Fruit fly (Drosophila melanogaster) whole organism, embryonic: ENCODE measurements around the gene wuho.

ENCODE experiments used
- BEAF-32 ChIP-seq: fragments of 200-800 bp; sonication (Bioruptor generic); optimal IDR thresholded peaks from 3 replicates; lab custom pipeline; 2017; ENCODE audit warnings: missing biosample characterization, missing genetic modification characterization, mild to moderate bottlenecking, moderate library complexity, missing genetic modification reagents
- CG11093 ChIP-seq: fragments of 200-800 bp; sonication (Bioruptor generic); IDR thresholded peaks from 3 replicates; pipeline ENCODE4 v1.3.6; 2022; ENCODE audit warnings: missing biosample characterization, missing genetic modification characterization
- CG11696 ChIP-seq: fragments of 200-800 bp; sonication (Bioruptor generic); IDR thresholded peaks from 2 replicates; pipeline ENCODE4 v1.3.6; 2022; ENCODE audit warnings: missing biosample characterization, missing genetic modification characterization
- CG12942 ChIP-seq: fragments of 200-800 bp; sonication (Bioruptor generic); optimal IDR thresholded peaks from 3 replicates; lab custom pipeline; 2016; ENCODE audit warnings: missing biosample characterization, missing genetic modification characterization
- CG15479 ChIP-seq: fragments of 200-800 bp; sonication (Bioruptor generic); optimal IDR thresholded peaks from 3 replicates; lab custom pipeline; 2019; ENCODE audit warnings: missing biosample characterization, mild to moderate bottlenecking, missing genetic modification characterization, moderate library complexity
- CG17385 ChIP-seq: fragments of 200-800 bp; sonication (Bioruptor generic); optimal IDR thresholded peaks from 3 replicates; lab custom pipeline; 2018; ENCODE audit warnings: missing biosample characterization, mild to moderate bottlenecking, missing genetic modification characterization
- CG17912 ChIP-seq: fragments of 200-800 bp; sonication (Bioruptor generic); optimal IDR thresholded peaks from 2 replicates; lab custom pipeline; 2018; ENCODE audit warnings: missing biosample characterization, mild to moderate bottlenecking, missing genetic modification characterization
- CG2120 ChIP-seq: fragments of 200-800 bp; sonication (Bioruptor generic); optimal IDR thresholded peaks from 3 replicates; lab custom pipeline; 2016; ENCODE audit warnings: missing biosample characterization, missing genetic modification characterization
- CG32767 ChIP-seq: fragments of 200-800 bp; sonication (Bioruptor generic); IDR thresholded peaks from 2 replicates; pipeline ENCODE4 v1.3.6; 2022; ENCODE audit warnings: missing biosample characterization, missing genetic modification characterization
- CG34422 ChIP-seq: fragments of 200-800 bp; sonication (Bioruptor generic); IDR thresholded peaks from 3 replicates; pipeline ENCODE4 v1.3.6; 2022; ENCODE audit warnings: missing biosample characterization, missing genetic modification characterization
- CG4282 ChIP-seq: fragments of 200-800 bp; sonication (Bioruptor generic); optimal IDR thresholded peaks from 2 replicates; lab custom pipeline; 2016; ENCODE audit warnings: missing biosample characterization, missing genetic modification characterization
- CG4360 ChIP-seq: fragments of 200-800 bp; sonication (Bioruptor generic); IDR thresholded peaks from 2 replicates; pipeline ENCODE4 v1.3.6; 2022; ENCODE audit warnings: missing biosample characterization, missing genetic modification characterization
- CG9932 ChIP-seq: fragments of 200-800 bp; sonication (Bioruptor generic); IDR thresholded peaks from 2 replicates; pipeline ENCODE4 v1.3.6; 2022; ENCODE audit warnings: missing biosample characterization, missing genetic modification characterization
- CHES-1-like ChIP-seq: fragments of 200-800 bp; sonication (Bioruptor generic); optimal IDR thresholded peaks from 2 replicates; lab custom pipeline; 2016; ENCODE audit warnings: missing biosample characterization, missing genetic modification characterization
- CrebB ChIP-seq: fragments of 200-800 bp; sonication (Bioruptor generic); optimal IDR thresholded peaks from 3 replicates; lab custom pipeline; 2018; ENCODE audit warnings: missing biosample characterization, mild to moderate bottlenecking, missing genetic modification characterization
- Dp ChIP-seq: fragments of 200-800 bp; sonication (Bioruptor generic); optimal IDR thresholded peaks from 2 replicates; lab custom pipeline; 2018; ENCODE audit warnings: missing biosample characterization, mild to moderate bottlenecking, missing genetic modification characterization, moderate library complexity
- Hr39 ChIP-seq: fragments of >200 bp; optimal IDR thresholded peaks from 2 replicates; lab custom pipeline; 2017
- MESR4 ChIP-seq: fragments of 200-800 bp; sonication (Bioruptor generic); optimal IDR thresholded peaks from 2 replicates; lab custom pipeline; 2018; ENCODE audit warnings: missing biosample characterization, mild to moderate bottlenecking, missing genetic modification characterization, moderate library complexity
- Vsx1 ChIP-seq: fragments of 200-800 bp; sonication (Bioruptor generic); optimal IDR thresholded peaks from 2 replicates; lab custom pipeline; 2017; ENCODE audit warnings: missing biosample characterization, mild to moderate bottlenecking, missing genetic modification characterization, missing genetic modification reagents
- YL-1 ChIP-seq: fragments of 200-800 bp; sonication (Bioruptor generic); optimal IDR thresholded peaks from 3 replicates; lab custom pipeline; 2017; ENCODE audit warnings: missing biosample characterization, mild to moderate bottlenecking, missing genetic modification characterization
- amos ChIP-seq: fragments of 200-800 bp; sonication (Bioruptor generic); IDR thresholded peaks from 2 replicates; pipeline ENCODE4 v1.3.6; 2022; ENCODE audit warnings: missing biosample characterization, missing genetic modification characterization; ENCODE audit not compliant: partially characterized antibody
- bigmax ChIP-seq: fragments of 200-800 bp; sonication (Bioruptor generic); optimal IDR thresholded peaks from 2 replicates; lab custom pipeline; 2018; ENCODE audit warnings: missing biosample characterization, mild to moderate bottlenecking, missing genetic modification characterization
- cg ChIP-seq: fragments of 200-800 bp; sonication (Bioruptor generic); optimal IDR thresholded peaks from 3 replicates; lab custom pipeline; 2019; ENCODE audit warnings: missing biosample characterization, mild to moderate bottlenecking, missing genetic modification characterization, moderate library complexity
- chinmo ChIP-seq: fragments of 200-800 bp; sonication (Bioruptor generic); IDR thresholded peaks from 4 replicates; pipeline ENCODE4 v1.3.6; 2022; ENCODE audit warnings: missing biosample characterization, missing genetic modification characterization; ENCODE audit not compliant: partially characterized antibody
- corto ChIP-seq: fragments of 200-800 bp; sonication (Bioruptor generic); optimal IDR thresholded peaks from 2 replicates; lab custom pipeline; 2016; ENCODE audit warnings: missing biosample characterization, mild to moderate bottlenecking, missing genetic modification characterization, moderate library complexity
- crol ChIP-seq: fragments of 200-800 bp; sonication (Bioruptor generic); IDR thresholded peaks from 2 replicates; pipeline ENCODE4 v1.3.6; 2022; ENCODE audit warnings: missing biosample characterization, missing genetic modification characterization
- crp ChIP-seq, 2 experiments: fragments of 200-800 bp; sonication (Bioruptor generic); optimal IDR thresholded peaks; 2 replicates in 1 of 2; 3 replicates in 1 of 2; lab custom pipeline; 2017; ENCODE audit warnings: missing biosample characterization in 2 of 2, missing genetic modification characterization in 2 of 2, mild to moderate bottlenecking in 1 of 2, moderate library complexity in 1 of 2
- dmrt99B ChIP-seq: fragments of 200-800 bp; sonication (Bioruptor generic); optimal IDR thresholded peaks from 2 replicates; lab custom pipeline; 2018; ENCODE audit warnings: missing biosample characterization, mild to moderate bottlenecking, missing genetic modification characterization, moderate library complexity
- ems ChIP-seq: fragments of 200-800 bp; sonication (Bioruptor generic); optimal IDR thresholded peaks from 3 replicates; lab custom pipeline; 2016; ENCODE audit warnings: missing biosample characterization, missing genetic modification characterization
- grau ChIP-seq: fragments of 200-800 bp; optimal IDR thresholded peaks from 3 replicates; lab custom pipeline; 2019; ENCODE audit warnings: missing biosample characterization, mild to moderate bottlenecking, missing genetic modification characterization, moderate library complexity
- kah ChIP-seq: fragments of 200-800 bp; sonication (Bioruptor generic); optimal IDR thresholded peaks from 2 replicates; lab custom pipeline; 2018; ENCODE audit warnings: missing biosample characterization, mild to moderate bottlenecking, missing genetic modification characterization
- lbe ChIP-seq: fragments of 200-800 bp; sonication (Bioruptor generic); optimal IDR thresholded peaks from 2 replicates; lab custom pipeline; 2016; ENCODE audit warnings: missing biosample characterization, mild to moderate bottlenecking, missing genetic modification characterization
- nerfin-1 ChIP-seq: fragments of 200-800 bp; sonication (Bioruptor generic); optimal IDR thresholded peaks from 3 replicates; lab custom pipeline; 2019; ENCODE audit warnings: missing biosample characterization, mild to moderate bottlenecking, missing genetic modification characterization, moderate library complexity
- otp ChIP-seq: fragments of 200-800 bp; sonication (Bioruptor generic); IDR thresholded peaks from 3 replicates; pipeline ENCODE4, ENCODE4 v1.3.6; 2022; ENCODE audit warnings: missing biosample characterization, missing genetic modification characterization
- prd ChIP-seq, 3 experiments: fragments of >200 bp in 2 of 3; fragments of 200-800 bp in 1 of 3; sonication (Bioruptor generic) in 1 of 3; optimal IDR thresholded peaks in 2 of 3; IDR thresholded peaks in 1 of 3; 2 replicates in 2 of 3; 3 replicates in 1 of 3; pipeline versions ENCODE4 v1.3.6 to Lab custom; 2017 to 2022; ENCODE audit warnings: missing biosample characterization in 1 of 3, missing genetic modification characterization in 1 of 3
- pum ChIP-seq: fragments of 200-800 bp; sonication (Bioruptor generic); optimal IDR thresholded peaks from 2 replicates; lab custom pipeline; 2016; ENCODE audit warnings: missing biosample characterization, missing genetic modification characterization
- sens ChIP-seq: fragments of 200-800 bp; sonication (Bioruptor generic); peaks from one replicate; lab custom pipeline; 2016; ENCODE audit warnings: missing biosample characterization, missing genetic modification characterization
- sna ChIP-seq: fragments of 200-800 bp; sonication (Bioruptor generic); IDR thresholded peaks from 2 replicates; pipeline ENCODE4 v1.3.6; 2022; ENCODE audit warnings: missing biosample characterization, missing genetic modification characterization; ENCODE audit not compliant: partially characterized antibody
- tgo ChIP-seq: fragments of 200-800 bp; sonication (Bioruptor generic); IDR thresholded peaks from 3 replicates; pipeline ENCODE4 v1.3.6; 2022; ENCODE audit warnings: missing biosample characterization, missing genetic modification characterization
- tll ChIP-seq, 2 experiments: fragments of 200-800 bp in 1 of 2; fragments of >200 bp in 1 of 2; sonication (Bioruptor generic) in 1 of 2; optimal IDR thresholded peaks; 2 replicates each; lab custom pipeline; 2017 to 2019; ENCODE audit warnings: missing biosample characterization in 2 of 2, missing genetic modification characterization in 2 of 2, mild to moderate bottlenecking in 1 of 2, moderate library complexity in 1 of 2
- trem ChIP-seq: fragments of 200-800 bp; optimal IDR thresholded peaks from 3 replicates; lab custom pipeline; 2019; ENCODE audit warnings: missing biosample characterization, mild to moderate bottlenecking, missing genetic modification characterization, moderate library complexity
- trh ChIP-seq: fragments of 200-800 bp; sonication (Bioruptor generic); optimal IDR thresholded peaks from 2 replicates; lab custom pipeline; 2016; ENCODE audit warnings: missing biosample characterization, missing genetic modification characterization
- unpg ChIP-seq: fragments of 200-800 bp; sonication (Bioruptor generic); optimal IDR thresholded peaks from 3 replicates; lab custom pipeline; 2018; ENCODE audit warnings: missing biosample characterization, mild to moderate bottlenecking, missing genetic modification characterization, moderate library complexity
- wor ChIP-seq: fragments of 200-800 bp; sonication (Bioruptor generic); IDR thresholded peaks from 2 replicates; pipeline ENCODE4 v1.3.6; 2022; ENCODE audit warnings: missing biosample characterization, missing genetic modification characterization
- zfh2 ChIP-seq: fragments of 200-800 bp; sonication (Bioruptor generic); optimal IDR thresholded peaks from 2 replicates; lab custom pipeline; 2016; ENCODE audit warnings: missing biosample characterization, missing genetic modification characterization

wuho gene

dm6 chrX:6267187-6267711, 20.7 kb upstream of the wuho start, which contains the start of gene schlank (continued):
- peak; percentile 11; the same call in 1 of the 2 replicates for TF ChIP-seq amos (GFP tag; lab: Robert Waterston, UW)
- peak; percentile 99 for TF ChIP-seq grau
- TF ChIP-seq wor, result no peak
- TF ChIP-seq, all 482 proteins: peak for 230

dm6 chrX:6267745-6268582, 19.9 kb upstream of the wuho start, which contains the start of gene Spt6:
Gene Spt6 (plus strand): TSS chrX:6267797.
- TF ChIP-seq nerfin-1 (tag; lab: Kevin White, UChicago), result peak; percentile 51
- TF ChIP-seq CG4360, result peak; percentile 78
- peak; percentile 70 for TF ChIP-seq YL-1 (GFP tag; lab: Kevin White, UChicago)
- TF ChIP-seq corto (GFP tag; lab: Kevin White, UChicago), result peak; percentile 12
- peak; percentile 69 for TF ChIP-seq crol (GFP tag; lab: Robert Waterston, UW)
- TF ChIP-seq CG17385 (GFP tag; lab: Kevin White, UChicago), result peak; percentile 96
- 0 out of 3 replicates have a peak, but pooled peaks have one; percentile 4 for TF ChIP-seq CG11093 (GFP tag; lab: Robert Waterston, UW)
- no peak for TF ChIP-seq CrebB (tag; lab: Kevin White, UChicago)
- peak; percentile 67 for TF ChIP-seq CG15479 (GFP tag; lab: Kevin White, UChicago)
- TF ChIP-seq CG17912, result no peak
- 0 out of 2 replicates have a peak, but pooled peaks have one; percentile 21 for TF ChIP-seq sna
- peak; percentile 59 for TF ChIP-seq cg (GFP tag; lab: Kevin White, UChicago)
- TF ChIP-seq bigmax (GFP tag; lab: Kevin White, UChicago), result peak; percentile 95
- no peak for TF ChIP-seq tgo (GFP tag; lab: Robert Waterston, UW)
- TF ChIP-seq chinmo (GFP tag; lab: Robert Waterston, UW), result 0 out of 4 replicates have a peak, but pooled peaks have one; percentile 68
- TF ChIP-seq CG12942, result no peak
- TF ChIP-seq MESR4 (GFP tag; lab: Kevin White, UChicago), result peak; percentile 91
- peak; percentile 40; the same call in 1 of the 3 replicates for TF ChIP-seq CG34422 (GFP tag; lab: Robert Waterston, UW)
- TF ChIP-seq CG32767 (GFP tag; lab: Robert Waterston, UW), result peak; percentile 41
- TF ChIP-seq Vsx1 (GFP tag; lab: Kevin White, UChicago), result no peak

- TF ChIP-seq sens (GFP tag; lab: Kevin White, UChicago) (peak; percentile 79), prd (optimal IDR thresholded peaks at IDR 0.05; lab: Kevin White, UChicago) (no peak), prd (GFP tag; IDR thresholded peaks at IDR 0.05; lab: Robert Waterston, UW) (no peak), tll (GFP tag; optimal IDR thresholded peaks at IDR 0.05; lab: Kevin White, UChicago) (no peak), lbe (GFP tag; lab: Kevin White, UChicago) (peak; percentile 11), zfh2 (GFP tag; lab: Kevin White, UChicago) (no peak), trh (no peak), dmrt99B (tag; lab: Kevin White, UChicago) (no peak), CHES-1-like (GFP tag; lab: Kevin White, UChicago) (no peak), kah (GFP tag; lab: Kevin White, UChicago) (peak; percentile 52), CG2120 (GFP tag; lab: Kevin White, UChicago) (peak; percentile 0), unpg (GFP tag; lab: Kevin White, UChicago) (no peak), ems (GFP tag; lab: Kevin White, UChicago) (peak; percentile 11), otp (GFP tag; lab: Robert Waterston, UW) (no peak), CG9932 (GFP tag; lab: Robert Waterston, UW) (no peak), CG4282 (no peak), crp (GFP tag; optimal IDR thresholded peaks at IDR 0.05; lab: Kevin White, UChicago) (peak in 1 of 2 experiments; percentile 40), CG32767 (GFP tag; lab: Robert Waterston, UW) (no peak), Dp (peak; percentile 3), trem (peak; percentile 2), Hr39 (lab: Kevin White, UChicago) (no peak), BEAF-32 (peak; percentile 5), pum (GFP tag; lab: Kevin White, UChicago) (no peak), CG11696 (GFP tag; lab: Robert Waterston, UW) (no peak)
Measured at dm6 chrX:6276590-6276989, 11.3 kb upstream of the wuho start, which contains the start of gene CG3566. Gene CG3566 (minus strand): TSS chrX:6276724.
